Fruit fly (Drosophila melanogaster) whole organism, embryonic: ENCODE results near the gene N.

ENCODE experiments used
- B-H1 ChIP-seq: fragments of 200-800 bp; sonication (Bioruptor generic); IDR thresholded peaks from 3 replicates; pipeline ENCODE4 v1.3.6; 2022; ENCODE audit warnings: missing biosample characterization, missing genetic modification characterization
- CG10321 ChIP-seq: fragments of 200-800 bp; sonication (Bioruptor generic); IDR thresholded peaks from 2 replicates; pipeline ENCODE4 v1.3.6; 2022; ENCODE audit warnings: missing biosample characterization, missing genetic modification characterization
- CG11398 ChIP-seq: fragments of 200-800 bp; sonication (Bioruptor generic); optimal IDR thresholded peaks from 2 replicates; lab custom pipeline; 2016; ENCODE audit warnings: missing biosample characterization, missing genetic modification characterization
- CG11504 ChIP-seq: fragments of 200-800 bp; sonication (Bioruptor generic); optimal IDR thresholded peaks from 3 replicates; lab custom pipeline; 2019; ENCODE audit warnings: missing biosample characterization, mild to moderate bottlenecking, missing genetic modification characterization, moderate library complexity
- CG11696 ChIP-seq: fragments of 200-800 bp; sonication (Bioruptor generic); IDR thresholded peaks from 2 replicates; pipeline ENCODE4 v1.3.6; 2022; ENCODE audit warnings: missing biosample characterization, missing genetic modification characterization
- CG12769 ChIP-seq: fragments of 200-800 bp; sonication (Bioruptor generic); optimal IDR thresholded peaks from 2 replicates; lab custom pipeline; 2019; ENCODE audit warnings: missing biosample characterization, mild to moderate bottlenecking, missing genetic modification characterization, moderate library complexity
- CG12942 ChIP-seq: fragments of 200-800 bp; sonication (Bioruptor generic); optimal IDR thresholded peaks from 3 replicates; lab custom pipeline; 2016; ENCODE audit warnings: missing biosample characterization, missing genetic modification characterization
- CG1602 ChIP-seq: fragments of 200-800 bp; sonication (Bioruptor generic); optimal IDR thresholded peaks from 3 replicates; lab custom pipeline; 2016; ENCODE audit warnings: missing biosample characterization, missing genetic modification characterization
- CG17912 ChIP-seq: fragments of 200-800 bp; sonication (Bioruptor generic); optimal IDR thresholded peaks from 2 replicates; lab custom pipeline; 2018; ENCODE audit warnings: missing biosample characterization, mild to moderate bottlenecking, missing genetic modification characterization
- CG18764 ChIP-seq: fragments of 200-800 bp; sonication (Bioruptor generic); optimal IDR thresholded peaks from 3 replicates; lab custom pipeline; 2016; ENCODE audit warnings: missing biosample characterization, missing genetic modification characterization
- CG2116 ChIP-seq: fragments of 200-800 bp; sonication (Bioruptor generic); optimal IDR thresholded peaks from 3 replicates; lab custom pipeline; 2018; ENCODE audit warnings: missing biosample characterization, mild to moderate bottlenecking, missing genetic modification characterization
- CG31224 ChIP-seq: fragments of 200-800 bp; sonication (Bioruptor generic); IDR thresholded peaks from 2 replicates; pipeline ENCODE4 v1.3.6; 2022; ENCODE audit warnings: missing biosample characterization, missing genetic modification characterization
- CG4707 ChIP-seq: fragments of 200-800 bp; sonication (Bioruptor generic); optimal IDR thresholded peaks from 2 replicates; lab custom pipeline; 2018; ENCODE audit warnings: missing biosample characterization, mild to moderate bottlenecking, missing genetic modification characterization, moderate library complexity
- Chrac-16 ChIP-seq: fragments of 200-800 bp; sonication (Bioruptor generic); optimal IDR thresholded peaks from 3 replicates; lab custom pipeline; 2016; ENCODE audit warnings: missing biosample characterization, missing genetic modification characterization
- CkIIα-i1 ChIP-seq: fragments of 200-800 bp; sonication (Bioruptor generic); IDR thresholded peaks from 2 replicates; pipeline ENCODE4 v1.3.6; 2022; ENCODE audit warnings: missing biosample characterization, missing genetic modification characterization
- CoRest ChIP-seq: fragments of 200-800 bp; sonication (Bioruptor generic); optimal IDR thresholded peaks from 3 replicates; lab custom pipeline; 2018; ENCODE audit warnings: missing biosample characterization, mild to moderate bottlenecking, missing genetic modification characterization, moderate library complexity
- Dip3 ChIP-seq: fragments of 200-800 bp; sonication (Bioruptor generic); optimal IDR thresholded peaks from 3 replicates; lab custom pipeline; 2016; ENCODE audit warnings: missing biosample characterization, missing genetic modification characterization
- Hand ChIP-seq: fragments of 200-800 bp; sonication (Bioruptor generic); optimal IDR thresholded peaks from 2 replicates; lab custom pipeline; 2017; ENCODE audit warnings: mild to moderate bottlenecking, missing biosample characterization, missing genetic modification reagents, missing genetic modification characterization
- Hey ChIP-seq: fragments of 200-800 bp; sonication (Bioruptor generic); optimal IDR thresholded peaks from 3 replicates; lab custom pipeline; 2018; ENCODE audit warnings: missing biosample characterization, mild to moderate bottlenecking, missing genetic modification characterization
- Hr51 ChIP-seq, 2 experiments: fragments of 200-800 bp; sonication (Bioruptor generic); optimal IDR thresholded peaks; 2 replicates in 1 of 2; 3 replicates in 1 of 2; lab custom pipeline; 2016 to 2018; ENCODE audit warnings: missing biosample characterization in 2 of 2, missing genetic modification characterization in 2 of 2, mild to moderate bottlenecking in 1 of 2, moderate library complexity in 1 of 2
- Med ChIP-seq: fragments of 200-800 bp; sonication (Bioruptor generic); peaks from one replicate; lab custom pipeline; 2016; ENCODE audit warnings: missing biosample characterization, missing genetic modification characterization, mild to moderate bottlenecking, inconsistent platforms, moderate library complexity
- Mes4 ChIP-seq: fragments of 200-800 bp; sonication (Bioruptor generic); optimal IDR thresholded peaks from 2 replicates; lab custom pipeline; 2016; ENCODE audit warnings: missing biosample characterization, missing genetic modification characterization
- PHDP ChIP-seq: fragments of 200-800 bp; sonication (Bioruptor generic); optimal IDR thresholded peaks from 3 replicates; lab custom pipeline; 2018; ENCODE audit warnings: missing biosample characterization, mild to moderate bottlenecking, missing genetic modification characterization, moderate library complexity
- Poxn ChIP-seq: fragments of 200-800 bp; sonication (Bioruptor generic); IDR thresholded peaks from 2 replicates; pipeline ENCODE4 v1.3.6; 2022; ENCODE audit warnings: missing biosample characterization, missing genetic modification characterization
- Rx ChIP-seq: fragments of 200-800 bp; sonication (Bioruptor generic); IDR thresholded peaks from 2 replicates; pipeline ENCODE4 v1.3.6; 2022; ENCODE audit warnings: missing biosample characterization, missing genetic modification characterization
- bcd ChIP-seq: fragments of 200-800 bp; sonication (Bioruptor generic); optimal IDR thresholded peaks from 2 replicates; lab custom pipeline; 2017; ENCODE audit warnings: missing biosample characterization, mild to moderate bottlenecking, missing genetic modification characterization
- bowl ChIP-seq: fragments of 200-800 bp; sonication (Bioruptor generic); IDR thresholded peaks from 2 replicates; pipeline ENCODE4 v1.3.6; 2022; ENCODE audit warnings: missing biosample characterization, missing genetic modification characterization
- br ChIP-seq: fragments of >200 bp; optimal IDR thresholded peaks from 2 replicates; lab custom pipeline; 2017
- chinmo ChIP-seq: fragments of 200-800 bp; sonication (Bioruptor generic); IDR thresholded peaks from 4 replicates; pipeline ENCODE4 v1.3.6; 2022; ENCODE audit warnings: missing biosample characterization, missing genetic modification characterization; ENCODE audit not compliant: partially characterized antibody
- da ChIP-seq: fragments of 200-800 bp; sonication (Bioruptor generic); optimal IDR thresholded peaks from 2 replicates; lab custom pipeline; 2016; ENCODE audit warnings: missing biosample characterization, missing genetic modification characterization
- dati ChIP-seq: fragments of 200-800 bp; sonication (Bioruptor generic); IDR thresholded peaks from 2 replicates; pipeline ENCODE4 v1.3.6; 2022; ENCODE audit warnings: missing biosample characterization, missing genetic modification characterization
- dimm ChIP-seq: fragments of 200-800 bp; sonication (Bioruptor generic); IDR thresholded peaks from 2 replicates; pipeline ENCODE4 v1.3.6; 2022; ENCODE audit warnings: missing biosample characterization, missing genetic modification characterization
- dm ChIP-seq: fragments of 200-800 bp; sonication (Bioruptor generic); optimal IDR thresholded peaks from 3 replicates; lab custom pipeline; 2016; ENCODE audit warnings: missing biosample characterization, missing genetic modification characterization
- dmrt11E ChIP-seq: fragments of 200-800 bp; sonication (Bioruptor generic); optimal IDR thresholded peaks from 3 replicates; lab custom pipeline; 2018; ENCODE audit warnings: missing biosample characterization, mild to moderate bottlenecking, missing genetic modification characterization, moderate library complexity
- fru ChIP-seq: fragments of >200 bp; optimal IDR thresholded peaks from 2 replicates; lab custom pipeline; 2017
- gcm ChIP-seq: fragments of 200-800 bp; sonication (Bioruptor generic); optimal IDR thresholded peaks from 2 replicates; lab custom pipeline; 2019; ENCODE audit warnings: missing biosample characterization, mild to moderate bottlenecking, missing genetic modification characterization, moderate library complexity
- gsb ChIP-seq: fragments of 200-800 bp; sonication (Bioruptor generic); IDR thresholded peaks from 2 replicates; pipeline ENCODE4 v1.3.6; 2022; ENCODE audit warnings: missing biosample characterization, missing genetic modification characterization
- hth ChIP-seq: fragments of >200 bp; optimal IDR thresholded peaks from 2 replicates; lab custom pipeline; 2017; ENCODE audit warnings: inconsistent platforms
- jigr1 ChIP-seq: fragments of 200-800 bp; sonication (Bioruptor generic); IDR thresholded peaks from 3 replicates; pipeline ENCODE4 v1.3.6; 2022; ENCODE audit warnings: missing biosample characterization, missing genetic modification characterization
- jumu ChIP-seq: fragments of 200-800 bp; sonication (Bioruptor generic); optimal IDR thresholded peaks from 3 replicates; lab custom pipeline; 2016; ENCODE audit warnings: missing biosample characterization, missing genetic modification characterization
- kni ChIP-seq: fragments of 200-800 bp; sonication (Bioruptor generic); optimal IDR thresholded peaks from 3 replicates; lab custom pipeline; 2017; ENCODE audit warnings: mild to moderate bottlenecking, missing biosample characterization, missing genetic modification reagents, missing genetic modification characterization
- lov ChIP-seq, 2 experiments: fragments of 200-800 bp in 1 of 2; fragments of >200 bp in 1 of 2; sonication (Bioruptor generic) in 1 of 2; IDR thresholded peaks in 1 of 2; optimal IDR thresholded peaks in 1 of 2; 2 replicates in 1 of 2; 3 replicates in 1 of 2; pipeline versions ENCODE4 v1.3.6 to Lab custom; 2017 to 2022; ENCODE audit warnings: missing biosample characterization in 1 of 2, missing genetic modification characterization in 1 of 2
- nerfin-1 ChIP-seq: fragments of 200-800 bp; sonication (Bioruptor generic); optimal IDR thresholded peaks from 3 replicates; lab custom pipeline; 2019; ENCODE audit warnings: missing biosample characterization, mild to moderate bottlenecking, missing genetic modification characterization, moderate library complexity
- peb ChIP-seq: fragments of 200-800 bp; sonication (Bioruptor generic); IDR thresholded peaks from 2 replicates; pipeline ENCODE4 v1.3.6; 2022; ENCODE audit warnings: missing biosample characterization, missing genetic modification characterization
- pnt ChIP-seq: fragments of 200-800 bp; sonication (Bioruptor generic); optimal IDR thresholded peaks from 3 replicates; lab custom pipeline; 2016; ENCODE audit warnings: missing biosample characterization, missing genetic modification characterization
- schlank ChIP-seq: fragments of 200-800 bp; sonication (Bioruptor generic); optimal IDR thresholded peaks from 2 replicates; lab custom pipeline; 2018; ENCODE audit warnings: missing biosample characterization, mild to moderate bottlenecking, missing genetic modification characterization
- scrt ChIP-seq: fragments of 200-800 bp; sonication (Bioruptor generic); optimal IDR thresholded peaks from 2 replicates; lab custom pipeline; 2018; ENCODE audit warnings: missing biosample characterization, mild to moderate bottlenecking, missing genetic modification characterization, moderate library complexity
- ssp ChIP-seq: fragments of 200-800 bp; sonication (Bioruptor generic); IDR thresholded peaks from 2 replicates; pipeline ENCODE4 v1.3.6; 2022; ENCODE audit warnings: missing biosample characterization, missing genetic modification characterization
- tgo ChIP-seq: fragments of 200-800 bp; sonication (Bioruptor generic); IDR thresholded peaks from 3 replicates; pipeline ENCODE4 v1.3.6; 2022; ENCODE audit warnings: missing biosample characterization, missing genetic modification characterization
- unpg ChIP-seq: fragments of 200-800 bp; sonication (Bioruptor generic); optimal IDR thresholded peaks from 3 replicates; lab custom pipeline; 2018; ENCODE audit warnings: missing biosample characterization, mild to moderate bottlenecking, missing genetic modification characterization, moderate library complexity
- yki ChIP-seq: fragments of >200 bp; optimal IDR thresholded peaks from 3 replicates; lab custom pipeline; 2018
- zfh2 ChIP-seq: fragments of 200-800 bp; sonication (Bioruptor generic); optimal IDR thresholded peaks from 2 replicates; lab custom pipeline; 2016; ENCODE audit warnings: missing biosample characterization, missing genetic modification characterization

Gene N

DNA sequence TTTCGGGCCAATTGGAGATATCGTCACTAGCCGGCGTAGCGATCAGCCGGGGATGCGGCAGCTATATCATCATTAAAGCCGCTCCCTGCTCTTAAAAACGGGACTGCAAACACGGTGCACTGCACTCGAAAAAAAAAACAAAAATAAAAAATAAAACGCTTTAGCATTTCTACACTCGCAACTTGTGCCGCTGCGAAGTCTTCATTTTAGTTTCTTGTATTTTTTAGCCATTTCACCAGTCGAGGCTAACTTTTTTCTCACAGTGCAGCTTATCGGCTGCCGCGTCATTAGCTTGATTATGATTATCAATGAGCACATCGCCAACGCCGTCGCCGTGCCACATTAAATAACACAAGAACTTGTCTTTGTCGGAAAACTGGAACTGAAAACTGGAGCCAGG is 48.8 kb upstream of the N start (continued):
- TF ChIP-seq bowl (GFP tag; lab: Robert Waterston, UW), result no peak
- TF ChIP-seq gsb, result no peak
- TF ChIP-seq dm, result peak; percentile 19
- TF ChIP-seq Dip3 (GFP tag; lab: Kevin White, UChicago), result peak; percentile 43
- TF ChIP-seq Hey (tag; lab: Kevin White, UChicago), result no peak
- peak; percentile 45 for TF ChIP-seq bcd (GFP tag; lab: Kevin White, UChicago)
- TF ChIP-seq Hr51 (GFP tag; optimal IDR thresholded peaks at IDR 0.05; lab: Kevin White, UChicago), result peak; percentile 37 to 39
- TF ChIP-seq Rx (GFP tag; lab: Robert Waterston, UW), result peak; percentile 56
- TF ChIP-seq B-H1 (GFP tag; lab: Robert Waterston, UW), result peak; percentile 40; the same call in 2 of the 3 replicates
- TF ChIP-seq CG12942 (GFP tag; lab: Kevin White, UChicago), result peak; percentile 49
- no peak for TF ChIP-seq CG2116
- TF ChIP-seq pnt (GFP tag; lab: Kevin White, UChicago), result peak; percentile 75
- TF ChIP-seq scrt (GFP tag; lab: Kevin White, UChicago), result no peak
- peak; percentile 57 for TF ChIP-seq jumu (GFP tag; lab: Kevin White, UChicago)
- TF ChIP-seq fru, result no peak
- no peak for TF ChIP-seq Poxn (GFP tag; lab: Robert Waterston, UW)
- TF ChIP-seq Chrac-16 (GFP tag; lab: Kevin White, UChicago), result peak; percentile 58
- peak; percentile 32; the same call in 1 of the 3 replicates for TF ChIP-seq tgo (GFP tag; lab: Robert Waterston, UW)
- TF ChIP-seq jigr1 (GFP tag; lab: Robert Waterston, UW), result peak; percentile 47; the same call in 1 of the 3 replicates
- TF ChIP-seq PHDP, result peak; percentile 15
- TF ChIP-seq da (GFP tag; lab: Kevin White, UChicago), result peak; percentile 16
- peak; percentile 65 for TF ChIP-seq dmrt11E (tag; lab: Kevin White, UChicago)
- no peak for TF ChIP-seq lov (optimal IDR thresholded peaks at IDR 0.05; lab: Kevin White, UChicago)
- TF ChIP-seq lov (GFP tag; IDR thresholded peaks at IDR 0.05; lab: Robert Waterston, UW), result peak; percentile 69; the same call in 2 of the 3 replicates
- no peak for TF ChIP-seq CG10321 (GFP tag; lab: Robert Waterston, UW)
- peak; percentile 72 for TF ChIP-seq unpg (GFP tag; lab: Kevin White, UChicago)
- peak; percentile 92 for TF ChIP-seq Med (GFP tag; lab: Kevin White, UChicago)
- no peak for TF ChIP-seq hth (lab: Kevin White, UChicago)
- TF ChIP-seq kni, result no peak
- no peak for TF ChIP-seq br (lab: Kevin White, UChicago)
- peak; percentile 3 for TF ChIP-seq CG4707 (GFP tag; lab: Kevin White, UChicago)
- 0 out of 2 replicates have a peak, but pooled peaks have one; percentile 14 for TF ChIP-seq CG11696 (GFP tag; lab: Robert Waterston, UW)
- no peak for TF ChIP-seq CkIIα-i1
- TF ChIP-seq schlank (tag; lab: Kevin White, UChicago), result no peak
- no peak for TF ChIP-seq CG31224 (GFP tag; lab: Robert Waterston, UW)
- TF ChIP-seq dati (GFP tag; lab: Robert Waterston, UW), result 0 out of 2 replicates have a peak, but pooled peaks have one; percentile 15
- no peak for TF ChIP-seq Hand (GFP tag; lab: Kevin White, UChicago)
- TF ChIP-seq Mes4 (GFP tag; lab: Kevin White, UChicago), result peak; percentile 66
- TF ChIP-seq CG17912 (GFP tag; lab: Kevin White, UChicago), result no peak
- peak; percentile 25; the same call in 1 of the 2 replicates for TF ChIP-seq peb
- TF ChIP-seq dimm, result peak; percentile 73
- no peak for TF ChIP-seq gcm
- no peak for TF ChIP-seq CG18764 (GFP tag; lab: Kevin White, UChicago)
- no peak for TF ChIP-seq yki (lab: Kevin White, UChicago)
- TF ChIP-seq CG11398 (GFP tag; lab: Kevin White, UChicago), result no peak
- no peak for TF ChIP-seq CG12769 (tag; lab: Kevin White, UChicago)
- TF ChIP-seq zfh2 (GFP tag; lab: Kevin White, UChicago), result peak; percentile 5
- peak; percentile 59 for TF ChIP-seq CG1602 (GFP tag; lab: Kevin White, UChicago)
- TF ChIP-seq CG11504 (tag; lab: Kevin White, UChicago), result peak; percentile 44
- TF ChIP-seq ssp, result peak; percentile 40; the same call in 1 of the 2 replicates
- no peak for TF ChIP-seq nerfin-1 (tag; lab: Kevin White, UChicago)
- no peak for TF ChIP-seq chinmo (GFP tag; lab: Robert Waterston, UW)
- TF ChIP-seq CoRest, result peak; percentile 41
